Fruit fly (Drosophila melanogaster) whole organism, embryonic: ENCODE data around the gene CG6441.

ENCODE experiments used
- Awh ChIP-seq: fragments of 200-800 bp; sonication (Bioruptor generic); IDR thresholded peaks from 2 replicates; pipeline ENCODE4, ENCODE4 v1.3.6; 2022; ENCODE audit warnings: missing biosample characterization, missing genetic modification characterization
- CG10147 ChIP-seq: fragments of 200-800 bp; sonication (Bioruptor generic); optimal IDR thresholded peaks from 2 replicates; lab custom pipeline; 2019; ENCODE audit warnings: missing biosample characterization, mild to moderate bottlenecking, missing genetic modification characterization, moderate library complexity
- CG10979 ChIP-seq: fragments of 200-800 bp; sonication (Bioruptor generic); optimal IDR thresholded peaks from 2 replicates; lab custom pipeline; 2018; ENCODE audit warnings: missing biosample characterization, mild to moderate bottlenecking, missing genetic modification characterization, moderate library complexity
- CG11695 ChIP-seq: fragments of 200-800 bp; sonication (Bioruptor generic); IDR thresholded peaks from 3 replicates; pipeline ENCODE4 v1.3.6; 2022; ENCODE audit warnings: missing biosample characterization, missing genetic modification characterization
- CG15479 ChIP-seq: fragments of 200-800 bp; sonication (Bioruptor generic); optimal IDR thresholded peaks from 3 replicates; lab custom pipeline; 2019; ENCODE audit warnings: missing biosample characterization, mild to moderate bottlenecking, missing genetic modification characterization, moderate library complexity
- CG15514 ChIP-seq: fragments of 200-800 bp; sonication (Bioruptor generic); optimal IDR thresholded peaks from 3 replicates; lab custom pipeline; 2017; ENCODE audit warnings: missing biosample characterization, missing genetic modification characterization, mild to moderate bottlenecking, moderate library complexity, missing genetic modification reagents
- CG1603 ChIP-seq: fragments of 200-800 bp; sonication (Bioruptor generic); optimal IDR thresholded peaks from 2 replicates; lab custom pipeline; 2019; ENCODE audit warnings: missing biosample characterization, mild to moderate bottlenecking, missing genetic modification characterization, moderate library complexity
- CG17186 ChIP-seq: fragments of 200-800 bp; sonication (Bioruptor generic); optimal IDR thresholded peaks from 3 replicates; lab custom pipeline; 2017; ENCODE audit warnings: missing biosample characterization, missing genetic modification reagents, missing genetic modification characterization
- CG17359 ChIP-seq: fragments of 200-800 bp; sonication (Bioruptor generic); optimal IDR thresholded peaks from 3 replicates; lab custom pipeline; 2018; ENCODE audit warnings: missing biosample characterization, mild to moderate bottlenecking, missing genetic modification characterization, moderate library complexity
- CG17612 ChIP-seq: fragments of 200-800 bp; sonication (Bioruptor generic); IDR thresholded peaks from 2 replicates; pipeline ENCODE4 v1.3.6; 2022; ENCODE audit warnings: missing biosample characterization, missing genetic modification characterization
- CG17802 ChIP-seq: fragments of 200-800 bp; sonication (Bioruptor generic); optimal IDR thresholded peaks from 2 replicates; lab custom pipeline; 2018; ENCODE audit warnings: missing biosample characterization, mild to moderate bottlenecking, missing genetic modification characterization, moderate library complexity
- CG17829 ChIP-seq: fragments of 200-800 bp; optimal IDR thresholded peaks from 2 replicates; lab custom pipeline; 2019; ENCODE audit warnings: missing biosample characterization, mild to moderate bottlenecking, missing genetic modification characterization, moderate library complexity
- CG1792 ChIP-seq: fragments of 200-800 bp; sonication (Bioruptor generic); optimal IDR thresholded peaks from 2 replicates; lab custom pipeline; 2016; ENCODE audit warnings: missing biosample characterization, missing genetic modification characterization
- CG2129 ChIP-seq: fragments of 200-800 bp; sonication (Bioruptor generic); IDR thresholded peaks from 2 replicates; pipeline ENCODE4 v1.3.6; 2022; ENCODE audit warnings: missing biosample characterization, missing genetic modification characterization; ENCODE audit not compliant: partially characterized antibody
- CG31224 ChIP-seq: fragments of 200-800 bp; sonication (Bioruptor generic); IDR thresholded peaks from 2 replicates; pipeline ENCODE4 v1.3.6; 2022; ENCODE audit warnings: missing biosample characterization, missing genetic modification characterization
- CG31388 ChIP-seq: fragments of 200-800 bp; sonication (Bioruptor generic); optimal IDR thresholded peaks from 2 replicates; lab custom pipeline; 2016; ENCODE audit warnings: missing biosample characterization, missing genetic modification characterization
- CG3847 ChIP-seq: fragments of 200-800 bp; sonication (Bioruptor generic); IDR thresholded peaks from 2 replicates; pipeline ENCODE4 v1.3.6; 2022; ENCODE audit warnings: missing biosample characterization, missing genetic modification characterization
- CG4424 ChIP-seq: fragments of 200-800 bp; sonication (Bioruptor generic); optimal IDR thresholded peaks from 3 replicates; lab custom pipeline; 2016; ENCODE audit warnings: missing biosample characterization, missing genetic modification characterization
- CG4617 ChIP-seq: fragments of 200-800 bp; sonication (Bioruptor generic); optimal IDR thresholded peaks from 3 replicates; lab custom pipeline; 2016; ENCODE audit warnings: missing biosample characterization, missing genetic modification characterization, borderline replicate concordance
- CG6813 ChIP-seq: fragments of 200-800 bp; sonication (Bioruptor generic); optimal IDR thresholded peaks from 2 replicates; lab custom pipeline; 2017; ENCODE audit warnings: missing biosample characterization, missing genetic modification characterization, mild to moderate bottlenecking, moderate library complexity, missing genetic modification reagents
- CG8281 ChIP-seq: fragments of 200-800 bp; sonication (Bioruptor generic); optimal IDR thresholded peaks from 2 replicates; lab custom pipeline; 2018; ENCODE audit warnings: missing biosample characterization, mild to moderate bottlenecking, missing genetic modification characterization, moderate library complexity
- CkIIα-i1 ChIP-seq: fragments of 200-800 bp; sonication (Bioruptor generic); IDR thresholded peaks from 2 replicates; pipeline ENCODE4 v1.3.6; 2022; ENCODE audit warnings: missing biosample characterization, missing genetic modification characterization
- CoRest ChIP-seq: fragments of 200-800 bp; sonication (Bioruptor generic); optimal IDR thresholded peaks from 3 replicates; lab custom pipeline; 2018; ENCODE audit warnings: missing biosample characterization, mild to moderate bottlenecking, missing genetic modification characterization, moderate library complexity
- Dfd ChIP-seq, 2 experiments: fragments of >200 bp; optimal IDR thresholded peaks; 2 replicates each; lab custom pipeline; 2017; ENCODE audit warnings: missing biosample characterization in 2 of 2, missing genetic modification characterization in 2 of 2
- GATAe ChIP-seq: fragments of 200-800 bp; sonication (Bioruptor generic); conservative IDR thresholded peaks from 2 replicates; pipeline ENCODE4 v1.3.6; 2022; ENCODE audit warnings: missing biosample characterization, missing genetic modification characterization
- H15 ChIP-seq: fragments of 200-800 bp; sonication (Bioruptor generic); IDR thresholded peaks from 3 replicates; pipeline ENCODE4 v1.3.6; 2022; ENCODE audit warnings: missing biosample characterization, missing genetic modification characterization
- HLHmδ ChIP-seq: fragments of 200-800 bp; sonication (Bioruptor generic); optimal IDR thresholded peaks from 2 replicates; lab custom pipeline; 2018; ENCODE audit warnings: missing biosample characterization, mild to moderate bottlenecking, missing genetic modification characterization, moderate library complexity
- Lhr ChIP-seq: fragments of 200-800 bp; sonication (Bioruptor generic); optimal IDR thresholded peaks from 3 replicates; lab custom pipeline; 2017; ENCODE audit warnings: mild to moderate bottlenecking, missing biosample characterization, missing genetic modification reagents, missing genetic modification characterization
- Mrtf ChIP-seq: fragments of 200-800 bp; sonication (Bioruptor generic); IDR thresholded peaks from 3 replicates; pipeline ENCODE4 v1.3.6; 2022; ENCODE audit warnings: missing biosample characterization, missing genetic modification characterization
- Opbp ChIP-seq: fragments of 200-800 bp; sonication (Bioruptor generic); IDR thresholded peaks from 3 replicates; pipeline ENCODE4 v1.3.6; 2022; ENCODE audit warnings: missing biosample characterization, missing genetic modification characterization; ENCODE audit not compliant: partially characterized antibody
- Usf ChIP-seq: fragments of 200-800 bp; sonication (Bioruptor generic); optimal IDR thresholded peaks from 2 replicates; lab custom pipeline; 2017; ENCODE audit warnings: missing genotype, missing biosample characterization, missing genetic modification characterization
- bbx ChIP-seq: fragments of 200-800 bp; sonication (Bioruptor generic); IDR thresholded peaks from 2 replicates; pipeline ENCODE4 v1.3.6; 2022; ENCODE audit warnings: missing biosample characterization, missing genetic modification characterization; ENCODE audit not compliant: partially characterized antibody
- caup ChIP-seq: fragments of 200-800 bp; sonication (Bioruptor generic); optimal IDR thresholded peaks from 3 replicates; lab custom pipeline; 2017; ENCODE audit warnings: missing biosample characterization, mild to moderate bottlenecking, missing genetic modification characterization, moderate library complexity; ENCODE audit not compliant: severe bottlenecking
- da ChIP-seq: fragments of 200-800 bp; sonication (Bioruptor generic); optimal IDR thresholded peaks from 2 replicates; lab custom pipeline; 2016; ENCODE audit warnings: missing biosample characterization, missing genetic modification characterization
- dmrt99B ChIP-seq: fragments of 200-800 bp; sonication (Bioruptor generic); optimal IDR thresholded peaks from 2 replicates; lab custom pipeline; 2018; ENCODE audit warnings: missing biosample characterization, mild to moderate bottlenecking, missing genetic modification characterization, moderate library complexity
- exex ChIP-seq: fragments of 200-800 bp; sonication (Bioruptor generic); optimal IDR thresholded peaks from 4 replicates; lab custom pipeline; 2018; ENCODE audit warnings: missing biosample characterization, mild to moderate bottlenecking, missing genetic modification characterization, moderate library complexity
- gce ChIP-seq: fragments of 200-800 bp; sonication (Bioruptor generic); IDR thresholded peaks from 3 replicates; pipeline ENCODE4 v1.3.6; 2022; ENCODE audit warnings: missing biosample characterization, missing genetic modification characterization
- gsb-n ChIP-seq: fragments of 200-800 bp; sonication (Bioruptor generic); optimal IDR thresholded peaks from 3 replicates; lab custom pipeline; 2018; ENCODE audit warnings: missing biosample characterization, mild to moderate bottlenecking, missing genetic modification characterization
- knrl ChIP-seq: fragments of 200-800 bp; sonication (Bioruptor generic); IDR thresholded peaks from 3 replicates; pipeline ENCODE4 v1.3.6; 2022; ENCODE audit warnings: missing biosample characterization, missing genetic modification characterization; ENCODE audit not compliant: partially characterized antibody
- pho ChIP-seq: fragments of 200-800 bp; sonication (Bioruptor generic); optimal IDR thresholded peaks from 2 replicates; lab custom pipeline; 2016; ENCODE audit warnings: missing biosample characterization, missing genetic modification characterization
- phol ChIP-seq: fragments of 200-800 bp; sonication (Bioruptor generic); optimal IDR thresholded peaks from 3 replicates; lab custom pipeline; 2018; ENCODE audit warnings: missing biosample characterization, mild to moderate bottlenecking, missing genetic modification characterization, moderate library complexity
- ranshi ChIP-seq: fragments of 200-800 bp; sonication (Bioruptor generic); IDR thresholded peaks from 2 replicates; pipeline ENCODE4 v1.3.6; 2022; ENCODE audit warnings: missing biosample characterization, missing genetic modification characterization
- run ChIP-seq: fragments of 200-800 bp; sonication (Bioruptor generic); optimal IDR thresholded peaks from 3 replicates; lab custom pipeline; 2018; ENCODE audit warnings: missing biosample characterization, mild to moderate bottlenecking, missing genetic modification characterization
- slp2 ChIP-seq: fragments of 200-800 bp; sonication (Bioruptor generic); optimal IDR thresholded peaks from 2 replicates; lab custom pipeline; 2016; ENCODE audit warnings: missing biosample characterization, missing genetic modification characterization
- sna ChIP-seq: fragments of 200-800 bp; sonication (Bioruptor generic); IDR thresholded peaks from 2 replicates; pipeline ENCODE4 v1.3.6; 2022; ENCODE audit warnings: missing biosample characterization, missing genetic modification characterization; ENCODE audit not compliant: partially characterized antibody
- ssp ChIP-seq: fragments of 200-800 bp; sonication (Bioruptor generic); IDR thresholded peaks from 2 replicates; pipeline ENCODE4 v1.3.6; 2022; ENCODE audit warnings: missing biosample characterization, missing genetic modification characterization
- stwl ChIP-seq: fragments of 200-800 bp; sonication (Bioruptor generic); optimal IDR thresholded peaks from 3 replicates; lab custom pipeline; 2018; ENCODE audit warnings: missing biosample characterization, mild to moderate bottlenecking, missing genetic modification characterization, moderate library complexity
- unc-4 ChIP-seq: fragments of 200-800 bp; sonication (Bioruptor generic); IDR thresholded peaks from 2 replicates; pipeline ENCODE4 v1.3.6; 2022; ENCODE audit warnings: missing biosample characterization, missing genetic modification characterization; ENCODE audit not compliant: partially characterized antibody
- usp ChIP-seq: fragments of >200 bp; optimal IDR thresholded peaks from 2 replicates; lab custom pipeline; 2017; ENCODE audit warnings: missing biosample characterization, missing genetic modification characterization

CG6441 gene

dm6 chr2L:7495987-7496503, 21.5 kb downstream of the CG6441 start, which contains the start of gene Ziz (continued):
- TF ChIP-seq CG2129 (GFP tag; lab: Robert Waterston, UW) (no peak), CG10147 (GFP tag; lab: Kevin White, UChicago) (peak; percentile 73), exex (tag; lab: Kevin White, UChicago) (peak; percentile 2), GATAe (GFP tag; lab: Robert Waterston, UW) (no peak), CG15479 (no peak), sna (GFP tag; lab: Robert Waterston, UW) (no peak), CG8281 (tag; lab: Kevin White, UChicago) (no peak), CG31224 (GFP tag; lab: Robert Waterston, UW) (no peak), gce (GFP tag; lab: Robert Waterston, UW) (peak; percentile 7; the same call in 1 of the 3 replicates), CG1792 (GFP tag; lab: Kevin White, UChicago) (peak; percentile 32), CoRest (tag; lab: Kevin White, UChicago) (peak; percentile 47), CkIIα-i1 (GFP tag; lab: Robert Waterston, UW) (no peak), Awh (GFP tag; lab: Robert Waterston, UW) (peak; percentile 57; the same call in 1 of the 2 replicates), CG17802 (tag; lab: Kevin White, UChicago) (no peak), CG17829 (tag; lab: Kevin White, UChicago) (peak; percentile 53), unc-4 (GFP tag; lab: Robert Waterston, UW) (peak; percentile 56), slp2 (GFP tag; lab: Kevin White, UChicago) (peak; percentile 13), CG1603 (tag; lab: Kevin White, UChicago) (peak; percentile 87), CG3847 (GFP tag; lab: Robert Waterston, UW) (peak; percentile 65), HLHmδ (GFP tag; lab: Kevin White, UChicago) (peak; percentile 69), run (no peak), knrl (GFP tag; lab: Robert Waterston, UW) (peak; percentile 52; the same call in 1 of the 3 replicates), gsb-n (tag; lab: Kevin White, UChicago) (peak; percentile 35), CG17359 (tag; lab: Kevin White, UChicago) (no peak), CG17186 (GFP tag; lab: Kevin White, UChicago) (no peak), stwl (tag; lab: Kevin White, UChicago) (peak; percentile 80), Opbp (GFP tag; lab: Robert Waterston, UW) (peak; percentile 79; the same call in 2 of the 3 replicates), Mrtf (no peak), usp (GFP tag; lab: Kevin White, UChicago) (no peak), da (GFP tag; lab: Kevin White, UChicago) (no peak), H15 (GFP tag; lab: Robert Waterston, UW) (no peak), CG4617 (GFP tag; lab: Kevin White, UChicago) (peak; percentile 17), dmrt99B (tag; lab: Kevin White, UChicago) (peak; percentile 2), ssp (GFP tag; lab: Robert Waterston, UW) (no peak), CG15514 (GFP tag; lab: Kevin White, UChicago) (peak; percentile 84), CG10979 (peak; percentile 8), ranshi (GFP tag; lab: Robert Waterston, UW) (peak; percentile 40; the same call in 1 of the 2 replicates), CG4424 (GFP tag; lab: Kevin White, UChicago) (peak; percentile 12), Dfd (GFP tag; optimal IDR thresholded peaks at IDR 0.05; lab: Kevin White, UChicago) (no peak), caup (GFP tag; lab: Kevin White, UChicago) (peak; percentile 62), Lhr (GFP tag; lab: Kevin White, UChicago) (peak; percentile 97), phol (tag; lab: Kevin White, UChicago) (peak; percentile 61), pho (no peak), CG11695 (GFP tag; lab: Robert Waterston, UW) (no peak), Usf (GFP tag; lab: Kevin White, UChicago) (no peak), CG17612 (no peak), CG6813 (GFP tag; lab: Kevin White, UChicago) (peak; percentile 10), bbx (GFP tag; lab: Robert Waterston, UW) (peak; percentile 81), CG31388 (GFP tag; lab: Kevin White, UChicago) (no peak)
